Worm (Caenorhabditis elegans) whole organism, young adult: Measurements from ENCODE around the gene nfm-1.

Source experiments
- bed-1 ChIP-seq: fragments of 200-800 bp; sonication (Bioruptor generic); IDR thresholded peaks from 2 replicates; pipeline ENCODE4 v1.3.6; 2022; ENCODE audit warnings: missing genetic modification reagents, missing genetic modification characterization, missing compliant biosample characterization
- ceh-91 ChIP-seq: fragments of 200-800 bp; sonication (Bioruptor generic); IDR thresholded peaks from 2 replicates; pipeline ENCODE4 v1.3.6; 2022; ENCODE audit warnings: missing genetic modification reagents, missing genetic modification characterization, missing compliant biosample characterization
- gei-17 ChIP-seq: fragments of 200-800 bp; sonication (Bioruptor generic); optimal IDR thresholded peaks from 2 replicates; lab custom pipeline; 2018; ENCODE audit warnings: mild to moderate bottlenecking, missing genetic modification characterization, missing compliant biosample characterization
- lin-40 ChIP-seq: sonication (generic microtip); optimal IDR thresholded peaks from 2 replicates; lab custom pipeline; 2016; ENCODE audit warnings: missing genetic modification characterization, mild to moderate bottlenecking, missing compliant biosample characterization, missing genotype, missing genetic modification reagents
- lir-1 ChIP-seq: fragments of 200-800 bp; sonication (Bioruptor generic); conservative IDR thresholded peaks from 2 replicates; pipeline ENCODE4 v1.3.6; 2022; ENCODE audit warnings: missing genetic modification reagents, missing genetic modification characterization, missing compliant biosample characterization
- mcd-1 ChIP-seq: fragments of 200-800 bp; sonication (Bioruptor generic); IDR thresholded peaks from 2 replicates; pipeline ENCODE4 v1.3.6; 2022; ENCODE audit warnings: missing genetic modification reagents, missing genetic modification characterization, missing compliant biosample characterization
- sea-2 ChIP-seq: fragments of 200-800 bp; sonication (Bioruptor generic); IDR thresholded peaks from 2 replicates; pipeline ENCODE4 v1.3.6; 2022; ENCODE audit warnings: missing genetic modification characterization, missing compliant biosample characterization

- peak; percentile 39; the same call in 1 of the 2 replicates for TF ChIP-seq ceh-91 (GFP tag; lab: Robert Waterston, UW)
- no peak for TF ChIP-seq bed-1 (GFP tag; lab: Robert Waterston, UW)
- peak; percentile 58 for TF ChIP-seq lin-40 (tag; lab: Kevin White, UChicago)
- TF ChIP-seq gei-17 (GFP tag; lab: Kevin White, UChicago), result peak; percentile 44
- TF ChIP-seq sea-2 (GFP tag; lab: Robert Waterston, UW), result no peak
- TF ChIP-seq lir-1, result peak; percentile 50; the same call in 1 of the 2 replicates
- peak; percentile 62 for TF ChIP-seq mcd-1 (GFP tag; lab: Robert Waterston, UW)
Measured at ce11 chrIII:6158642-6159475, at the start of gene nfm-1.
